Worm (Caenorhabditis elegans) whole organism, midembryonic: Measurements from ENCODE around the gene F19H8.2.

Experiments
- flt-1 ChIP-seq: fragments of 200-800 bp; sonication (Bioruptor generic); IDR thresholded peaks from 2 replicates; pipeline ENCODE4 v1.3.6; 2022; ENCODE audit warnings: missing genetic modification characterization, missing compliant biosample characterization
- tab-1 ChIP-seq: fragments of 200-800 bp; sonication (Bioruptor generic); IDR thresholded peaks from 2 replicates; pipeline ENCODE4 v1.3.6; 2022; ENCODE audit warnings: missing genetic modification characterization, missing compliant biosample characterization

DNA sequence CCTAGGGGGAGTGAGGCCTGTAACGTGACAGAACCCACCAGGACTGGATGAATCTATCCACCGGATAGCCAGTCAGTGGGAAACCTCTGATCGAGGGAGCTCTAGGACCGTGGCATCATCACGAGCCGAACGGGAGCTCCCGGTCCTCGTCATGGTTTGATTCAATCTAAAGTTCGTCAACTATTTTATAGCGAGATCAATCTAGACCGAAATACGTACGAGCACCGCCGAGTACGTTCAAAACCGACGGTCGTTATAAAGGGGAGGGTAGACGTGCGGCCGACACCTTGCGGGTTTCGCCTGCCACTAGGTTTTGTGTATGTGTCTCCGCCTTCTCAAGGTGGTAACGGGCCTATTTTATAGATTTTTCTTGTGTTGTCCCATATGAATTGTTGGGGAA, 35.7 kb upstream of the F19H8.2 start:
- TF ChIP-seq flt-1 (GFP tag; lab: Robert Waterston, UW) (peak; percentile 47; the same call in 1 of the 2 replicates), tab-1 (0 out of 2 replicates have a peak, but pooled peaks have one; percentile 52)
